Worm (Caenorhabditis elegans): ENCODE measurements around the gene Y53F4B.25.

Y53F4B.25 gene

ce11 chrII:15165681-15166235 is 29.8 kb downstream of the Y53F4B.25 start, which contains the start of gene gst-27 (continued):
- peak; percentile 77 for TF ChIP-seq zip-2 (tag; optimal IDR thresholded peaks at IDR 0.05)
- TF ChIP-seq ztf-11 (tag; optimal IDR thresholded peaks at IDR 0.05): peak; percentile 27
- peak; percentile 92 for TF ChIP-seq nhr-42 (GFP tag; IDR thresholded peaks at IDR 0.05)
- peak; percentile 47 for TF ChIP-seq aly-2 (tag; optimal IDR thresholded peaks at IDR 0.05)
- TF ChIP-seq Y48G9A.11 (GFP tag; IDR thresholded peaks at IDR 0.05): peak; percentile 80
- peak; percentile 78 for TF ChIP-seq nhr-41 (GFP tag; IDR thresholded peaks at IDR 0.05)

ce11 chrII:15167340-15167739 is 31.4 kb downstream of the Y53F4B.25 start, which contains the start of gene gst-28:
TSS of gene gst-28 (minus strand) at chrII:15167577.
- no peak for TF ChIP-seq mes-2 (tag; optimal IDR thresholded peaks at IDR 0.05; ENCODE audit: poor library complexity, severe bottlenecking)
- no peak for TF ChIP-seq daf-16 (GFP tag; optimal IDR thresholded peaks at IDR 0.05)
- TF ChIP-seq daf-16 (tag; optimal IDR thresholded peaks at IDR 0.05): peak; percentile 66
- TF ChIP-seq mxl-2 (GFP tag; conservative IDR thresholded peaks at IDR 0.05): no peak
- TF ChIP-seq F26F4.8 (GFP tag; conservative IDR thresholded peaks at IDR 0.05): no peak
- TF ChIP-seq madf-9 (GFP tag; conservative IDR thresholded peaks at IDR 0.05): no peak
- TF ChIP-seq nhr-77 (tag; optimal IDR thresholded peaks at IDR 0.05): peak; percentile 52
- no peak for TF ChIP-seq zfp-3 (GFP tag; conservative IDR thresholded peaks at IDR 0.05)
- TF ChIP-seq lim-7 (GFP tag; IDR thresholded peaks at IDR 0.05): no peak
- no peak for TF ChIP-seq spr-3 (GFP tag; optimal IDR thresholded peaks at IDR 0.05)
- no peak for TF ChIP-seq aha-1 (tag)
- peak; percentile 6 for TF ChIP-seq hlh-30 (tag; optimal IDR thresholded peaks at IDR 0.05; ENCODE audit: insufficient read depth)
- TF ChIP-seq pqm-1 (tag; optimal IDR thresholded peaks at IDR 0.05): peak; percentile 13
- no peak for TF ChIP-seq fos-1 (tag; optimal IDR thresholded peaks at IDR 0.05)
- TF ChIP-seq snpc-4 (tag; optimal IDR thresholded peaks at IDR 0.05): no peak
- TF ChIP-seq rbr-2 (tag; optimal IDR thresholded peaks at IDR 0.05): no peak
- 0 out of 2 replicates have a peak, but pooled peaks have one; percentile 25 for TF ChIP-seq saeg-2 (GFP tag; IDR thresholded peaks at IDR 0.05)
- no peak for TF ChIP-seq Y75B8A.6 (GFP tag; IDR thresholded peaks at IDR 0.05)
- TF ChIP-seq fkh-10 (GFP tag; optimal IDR thresholded peaks at IDR 0.05): no peak
- TF ChIP-seq unc-39 (tag; optimal IDR thresholded peaks at IDR 0.05): no peak
- TF ChIP-seq nhr-42 (GFP tag; IDR thresholded peaks at IDR 0.05): no peak
- TF ChIP-seq hlh-11 (tag; optimal IDR thresholded peaks at IDR 0.05): peak; percentile 7
- TF ChIP-seq mxl-3 (GFP tag; optimal IDR thresholded peaks at IDR 0.05): no peak
- peak; percentile 20 for TF ChIP-seq dve-1 (tag; optimal IDR thresholded peaks at IDR 0.05; ENCODE audit: insufficient read depth)
- no peak for TF ChIP-seq tag-97 (GFP tag; IDR thresholded peaks at IDR 0.05)
- TF ChIP-seq T26A8.4 (GFP tag; IDR thresholded peaks at IDR 0.05): no peak
- no peak for TF ChIP-seq zag-1 (tag; optimal IDR thresholded peaks at IDR 0.05)
- no peak for TF ChIP-seq spr-1 (tag; optimal IDR thresholded peaks at IDR 0.05)
- peak; percentile 40; the same call in 1 of the 2 replicates for TF ChIP-seq dmd-6 (GFP tag; IDR thresholded peaks at IDR 0.05)
- no peak for TF ChIP-seq dmd-8 (GFP tag; IDR thresholded peaks at IDR 0.05)

ce11 chrII:15169811-15170282 is 33.9 kb downstream of the Y53F4B.25 start, which contains the start of gene gst-29:
TSS of gene gst-29 (minus strand) at chrII:15169861.
- TF ChIP-seq mxl-2 (GFP tag; conservative IDR thresholded peaks at IDR 0.05) (no peak), F37D6.2 (tag; optimal IDR thresholded peaks at IDR 0.05) (no peak), spr-1 (tag; optimal IDR thresholded peaks at IDR 0.05) (no peak), nhr-77 (tag; optimal IDR thresholded peaks at IDR 0.05) (peak; percentile 53), dve-1 (tag; optimal IDR thresholded peaks at IDR 0.05; ENCODE audit: insufficient read depth) (peak; percentile 63), madf-9 (GFP tag; conservative IDR thresholded peaks at IDR 0.05) (no peak), lin-13 (GFP tag; optimal IDR thresholded peaks at IDR 0.05) (no peak), ceh-20 (GFP tag; IDR thresholded peaks at IDR 0.05) (no peak), nhr-28 (tag; optimal IDR thresholded peaks at IDR 0.05) (peak; percentile 69), daf-16 (GFP tag; optimal IDR thresholded peaks at IDR 0.05) (no peak), daf-16 (tag; optimal IDR thresholded peaks at IDR 0.05) (peak; percentile 100), lin-29 (GFP tag; IDR thresholded peaks at IDR 0.05) (no peak)

Data from whole organism, L4 larva.